Worm (Caenorhabditis elegans): ENCODE results near the gene F57B1.6.

The F57B1.6 gene

DNA sequence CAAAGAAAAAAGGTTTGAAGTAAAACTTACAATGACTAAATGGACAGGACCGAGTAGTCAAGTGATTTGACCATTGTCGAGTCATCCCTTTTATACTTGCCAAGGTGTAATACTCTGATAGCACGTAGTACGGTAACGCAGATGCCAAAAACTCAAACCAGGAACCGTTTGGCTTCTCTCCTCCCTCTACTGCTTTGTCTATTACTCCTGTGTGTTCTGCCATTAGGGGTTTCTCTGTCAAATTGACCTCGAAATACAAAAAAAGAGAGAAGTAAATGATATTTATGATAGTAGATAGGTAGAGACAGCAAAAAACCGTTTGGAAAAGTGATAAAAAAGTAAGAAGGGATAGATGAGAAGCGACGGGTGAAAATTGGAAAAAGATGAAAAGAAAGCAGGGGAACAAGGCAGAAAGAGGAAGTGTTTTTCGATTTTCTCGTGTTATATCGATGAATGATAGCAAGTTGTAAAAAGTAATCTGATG, 7.3 kb upstream of the F57B1.6 start, which contains the start of the genes col-159 and col-160 (continued):
- TF ChIP-seq nhr-77 (tag; optimal IDR thresholded peaks at IDR 0.05) (no peak), lsy-2 (tag; optimal IDR thresholded peaks at IDR 0.05) (peak in 1 of 2 experiments; percentile 4), sem-4 (tag; optimal IDR thresholded peaks at IDR 0.05) (no peak), aly-2 (tag; optimal IDR thresholded peaks at IDR 0.05) (no peak), mdl-1 (tag; optimal IDR thresholded peaks at IDR 0.05) (no peak), unc-39 (tag; optimal IDR thresholded peaks at IDR 0.05) (no peak), ama-1 (optimal IDR thresholded peaks at IDR 0.05) (no peak), snpc-4 (tag; optimal IDR thresholded peaks at IDR 0.05) (no peak), nhr-21 (tag; optimal IDR thresholded peaks at IDR 0.05) (peak; percentile 44), elt-3 (tag; optimal IDR thresholded peaks at IDR 0.05) (no peak), nhr-237 (tag; optimal IDR thresholded peaks at IDR 0.05) (no peak), F13H6.1 (tag; optimal IDR thresholded peaks at IDR 0.05) (no peak), nhr-6 (tag; optimal IDR thresholded peaks at IDR 0.05) (no peak), unc-62 (GFP tag; optimal IDR thresholded peaks at IDR 0.05) (no peak), Y55F3AM.14 (GFP tag; optimal IDR thresholded peaks at IDR 0.05) (peak; percentile 21), nhr-11 (tag; optimal IDR thresholded peaks at IDR 0.05) (no peak), lin-11 (tag; optimal IDR thresholded peaks at IDR 0.05) (no peak), nhr-12 (tag; optimal IDR thresholded peaks at IDR 0.05) (no peak), unc-55 (GFP tag; optimal IDR thresholded peaks at IDR 0.05) (no peak), fos-1 (tag; optimal IDR thresholded peaks at IDR 0.05) (no peak)

ce11 chrV:13206514-13206913, 2.9 kb upstream of the F57B1.6 start:
- TF ChIP-seq skn-1 (tag; optimal IDR thresholded peaks at IDR 0.05): no peak
- TF ChIP-seq elt-3 (tag; optimal IDR thresholded peaks at IDR 0.05): no peak
- TF ChIP-seq Y55F3AM.14 (GFP tag; optimal IDR thresholded peaks at IDR 0.05): no peak
- no peak for TF ChIP-seq sem-4 (tag; optimal IDR thresholded peaks at IDR 0.05)
- TF ChIP-seq unc-39 (tag; optimal IDR thresholded peaks at IDR 0.05): no peak
- no peak for TF ChIP-seq zag-1 (tag; optimal IDR thresholded peaks at IDR 0.05)
- TF ChIP-seq nhr-21 (tag; optimal IDR thresholded peaks at IDR 0.05): no peak
- no peak for TF ChIP-seq nhr-11 (tag; optimal IDR thresholded peaks at IDR 0.05)
- no peak for TF ChIP-seq crh-2 (tag; optimal IDR thresholded peaks at IDR 0.05)
- no peak for TF ChIP-seq unc-55 (GFP tag; optimal IDR thresholded peaks at IDR 0.05)
- no peak for TF ChIP-seq nhr-25 (tag; optimal IDR thresholded peaks at IDR 0.05)
- TF ChIP-seq C34F6.9 (tag; optimal IDR thresholded peaks at IDR 0.05): no peak
- no peak for TF ChIP-seq gmeb-1 (tag; optimal IDR thresholded peaks at IDR 0.05)
- TF ChIP-seq egl-27 (tag; optimal IDR thresholded peaks at IDR 0.05): no peak
- no peak for TF ChIP-seq ceh-82 (tag; optimal IDR thresholded peaks at IDR 0.05)
- no peak for TF ChIP-seq F13H6.1 (tag; optimal IDR thresholded peaks at IDR 0.05)
- TF ChIP-seq mab-5 (tag; optimal IDR thresholded peaks at IDR 0.05): no peak
- no peak for TF ChIP-seq ceh-16 (tag; optimal IDR thresholded peaks at IDR 0.05)
- TF ChIP-seq nhr-237 (tag; optimal IDR thresholded peaks at IDR 0.05): no peak
- no peak for TF ChIP-seq nhr-23 (tag; optimal IDR thresholded peaks at IDR 0.05)

- no peak for TF ChIP-seq nhr-12 (tag; optimal IDR thresholded peaks at IDR 0.05)
- no peak for TF ChIP-seq nhr-10 (tag; optimal IDR thresholded peaks at IDR 0.05)
- no peak for TF ChIP-seq C34F6.9 (tag; optimal IDR thresholded peaks at IDR 0.05)
- TF ChIP-seq elt-3 (tag; optimal IDR thresholded peaks at IDR 0.05): no peak
- TF ChIP-seq blmp-1 (tag; optimal IDR thresholded peaks at IDR 0.05; ENCODE audit: insufficient read depth): no peak
- TF ChIP-seq ztf-11 (tag; optimal IDR thresholded peaks at IDR 0.05): no peak
- no peak for TF ChIP-seq lin-39 (tag; optimal IDR thresholded peaks at IDR 0.05)
- no peak for TF ChIP-seq sma-3 (GFP tag; optimal IDR thresholded peaks at IDR 0.05)
- TF ChIP-seq nhr-6 (tag; optimal IDR thresholded peaks at IDR 0.05): no peak
- no peak for TF ChIP-seq alr-1 (tag; optimal IDR thresholded peaks at IDR 0.05)
- no peak for TF ChIP-seq R02D3.7 (tag; optimal IDR thresholded peaks at IDR 0.05)
- no peak for TF ChIP-seq ZK546.5 (tag; optimal IDR thresholded peaks at IDR 0.05)
- no peak for TF ChIP-seq snpc-4 (tag; optimal IDR thresholded peaks at IDR 0.05)
- no peak for TF ChIP-seq nhr-11 (tag; optimal IDR thresholded peaks at IDR 0.05)
- no peak for TF ChIP-seq nhr-237 (tag; optimal IDR thresholded peaks at IDR 0.05)
- no peak for TF ChIP-seq Y55F3AM.14 (GFP tag; optimal IDR thresholded peaks at IDR 0.05)
- no peak for TF ChIP-seq peb-1 (tag; optimal IDR thresholded peaks at IDR 0.05)
- TF ChIP-seq mdl-1 (tag; optimal IDR thresholded peaks at IDR 0.05): no peak
- no peak for TF ChIP-seq aly-2 (tag; optimal IDR thresholded peaks at IDR 0.05)
Observed at ce11 chrV:13207426-13207825, 2.0 kb upstream of the F57B1.6 start, which contains the start of gene F57B1.5. Gene F57B1.5 (plus strand): TSS chrV:13207726.

Measured in whole organism, L2 larva.